Worm (Caenorhabditis elegans) whole organism, L4 larva: ENCODE data around the gene F28D1.6.
A peak's percentile ranks its signal among the peaks of the same experiment; 100 is the strongest.

Experiments
- D1046.2 ChIP-seq: fragments of 200-800 bp; sonication (Bioruptor generic); IDR thresholded peaks from 2 replicates; pipeline ENCODE4 v1.3.6; 2022; ENCODE audit warnings: missing genetic modification characterization, missing compliant biosample characterization
- F10B5.3 ChIP-seq: sonication (generic microtip); optimal IDR thresholded peaks from 2 replicates; lab custom pipeline; 2016; ENCODE audit warnings: mild to moderate bottlenecking, missing genetic modification characterization, missing compliant biosample characterization
- F49E8.2 ChIP-seq: sonication (generic microtip); optimal IDR thresholded peaks from 2 replicates; lab custom pipeline; 2016; ENCODE audit warnings: missing compliant biosample characterization, mild to moderate bottlenecking, missing genetic modification characterization, borderline replicate concordance
- R02D3.7 ChIP-seq: fragments of 150-350 bp; sonication (generic microtip); optimal IDR thresholded peaks from 3 replicates; lab custom pipeline; 2014; ENCODE audit warnings: missing biosample characterization, missing genetic modification characterization
- T20F7.1 ChIP-seq: fragments of 200-800 bp; sonication (Bioruptor generic); optimal IDR thresholded peaks from 2 replicates; lab custom pipeline; 2018; ENCODE audit warnings: mild to moderate bottlenecking, missing genetic modification characterization, missing compliant biosample characterization
- Y48G9A.11 ChIP-seq: fragments of 200-800 bp; sonication (Bioruptor generic); IDR thresholded peaks from 2 replicates; pipeline ENCODE4 v1.3.6; 2022; ENCODE audit warnings: missing genetic modification reagents, missing genetic modification characterization, missing compliant biosample characterization
- Y5F2A.4 ChIP-seq: fragments of 200-800 bp; sonication (Bioruptor generic); optimal IDR thresholded peaks from 2 replicates; lab custom pipeline; 2018; ENCODE audit warnings: mild to moderate bottlenecking, missing genetic modification characterization, missing compliant biosample characterization
- Y75B8A.6 ChIP-seq: fragments of 200-800 bp; sonication (Bioruptor generic); IDR thresholded peaks from 2 replicates; pipeline ENCODE4 v1.3.6; 2022; ENCODE audit warnings: missing genetic modification reagents, missing genetic modification characterization, missing compliant biosample characterization
- ZK337.2 ChIP-seq: fragments of 200-800 bp; sonication (Bioruptor generic); IDR thresholded peaks from 2 replicates; pipeline ENCODE4 v1.3.6; 2022; ENCODE audit warnings: missing genetic modification reagents, missing genetic modification characterization, missing compliant biosample characterization
- aha-1 ChIP-seq: fragments of 150-350 bp; peaks from one replicate; lab custom pipeline; 2014; ENCODE audit warnings: missing biosample characterization, missing genetic modification characterization
- aly-2 ChIP-seq: sonication (generic microtip); optimal IDR thresholded peaks from 2 replicates; lab custom pipeline; 2018; ENCODE audit warnings: missing biosample characterization, missing genetic modification characterization
- ceh-20 ChIP-seq: fragments of 200-800 bp; sonication (Bioruptor generic); IDR thresholded peaks from 2 replicates; pipeline ENCODE4 v1.3.6; 2022; ENCODE audit warnings: missing genetic modification reagents, missing genetic modification characterization, missing compliant biosample characterization
- ceh-28 ChIP-seq: fragments of 150-350 bp; optimal IDR thresholded peaks from 2 replicates; lab custom pipeline; 2014; ENCODE audit warnings: missing biosample characterization, missing genetic modification reagents, missing genetic modification characterization
- ceh-32 ChIP-seq: sonication (generic microtip); optimal IDR thresholded peaks from 2 replicates; lab custom pipeline; 2016; ENCODE audit warnings: mild to moderate bottlenecking, missing genetic modification characterization, missing compliant biosample characterization; ENCODE audit not compliant: poor library complexity
- ceh-82 ChIP-seq: sonication (generic microtip); optimal IDR thresholded peaks from 2 replicates; lab custom pipeline; 2017; ENCODE audit warnings: missing biosample characterization, missing genetic modification characterization
- ces-1 ChIP-seq: fragments of 150-350 bp; sonication (generic microtip); optimal IDR thresholded peaks from 4 replicates; lab custom pipeline; 2014; ENCODE audit warnings: missing biosample characterization, missing genetic modification reagents, missing genetic modification characterization
- daf-12 ChIP-seq: fragments of 150-350 bp; optimal IDR thresholded peaks from 2 replicates; lab custom pipeline; 2014; ENCODE audit warnings: missing biosample characterization, missing genetic modification reagents, missing genetic modification characterization
- daf-8 ChIP-seq: fragments of 200-800 bp; sonication (Bioruptor generic); IDR thresholded peaks from 2 replicates; pipeline ENCODE4 v1.3.6; 2022; ENCODE audit warnings: missing genetic modification characterization, missing compliant biosample characterization
- dmd-8 ChIP-seq: fragments of 200-800 bp; sonication (Bioruptor generic); IDR thresholded peaks from 2 replicates; pipeline ENCODE4 v1.3.6; 2022; ENCODE audit warnings: missing genetic modification characterization, missing compliant biosample characterization
- dmd-9 ChIP-seq: fragments of 200-800 bp; sonication (Bioruptor generic); IDR thresholded peaks from 2 replicates; pipeline ENCODE4 v1.3.6; 2022; ENCODE audit warnings: missing genetic modification reagents, missing genetic modification characterization, missing compliant biosample characterization
- dpl-1 ChIP-seq: fragments of 150-350 bp; optimal IDR thresholded peaks from 2 replicates; lab custom pipeline; 2014; ENCODE audit warnings: missing biosample characterization, missing genetic modification reagents, missing genetic modification characterization
- dve-1 ChIP-seq: sonication (generic microtip); optimal IDR thresholded peaks from 2 replicates; lab custom pipeline; 2017; ENCODE audit warnings: antibody characterized with exemption, mild to moderate bottlenecking, missing genetic modification characterization, missing compliant biosample characterization; ENCODE audit not compliant: insufficient read depth
- egl-43 ChIP-seq: fragments of 200-800 bp; sonication (Bioruptor generic); IDR thresholded peaks from 2 replicates; pipeline ENCODE4 v1.3.6; 2022; ENCODE audit warnings: missing genetic modification reagents, missing genetic modification characterization, missing compliant biosample characterization
- fkh-10 ChIP-seq: fragments of 150-350 bp; optimal IDR thresholded peaks from 2 replicates; lab custom pipeline; 2014; ENCODE audit warnings: missing biosample characterization, missing genetic modification reagents, missing genetic modification characterization
- gei-8 ChIP-seq: fragments of 200-800 bp; sonication (Bioruptor generic); optimal IDR thresholded peaks from 2 replicates; lab custom pipeline; 2018; ENCODE audit warnings: mild to moderate bottlenecking, missing genetic modification characterization, missing compliant biosample characterization
- hmg-1.1 ChIP-seq: fragments of 200-800 bp; sonication (Bioruptor generic); IDR thresholded peaks from 2 replicates; pipeline ENCODE4 v1.3.6; 2022; ENCODE audit warnings: missing genetic modification reagents, missing genetic modification characterization, missing compliant biosample characterization
- jun-1 ChIP-seq: fragments of 150-350 bp; optimal IDR thresholded peaks from 2 replicates; lab custom pipeline; 2014; ENCODE audit warnings: missing biosample characterization, missing genetic modification reagents, missing genetic modification characterization
- lin-1 ChIP-seq: fragments of 200-800 bp; sonication (Bioruptor generic); IDR thresholded peaks from 2 replicates; pipeline ENCODE4 v1.3.6; 2022; ENCODE audit warnings: missing genetic modification reagents, missing genetic modification characterization, missing compliant biosample characterization
- lin-15B ChIP-seq: fragments of 150-350 bp; sonication (generic microtip); optimal IDR thresholded peaks from 3 replicates; lab custom pipeline; 2014; ENCODE audit warnings: missing biosample characterization, missing genetic modification characterization
- lin-29 ChIP-seq: fragments of 200-800 bp; sonication (Bioruptor generic); IDR thresholded peaks from 2 replicates; pipeline ENCODE4 v1.3.6; 2022; ENCODE audit warnings: missing genetic modification reagents, missing genetic modification characterization, missing compliant biosample characterization
- lin-38 ChIP-seq: fragments of 200-800 bp; sonication (Bioruptor generic); IDR thresholded peaks from 2 replicates; pipeline ENCODE4 v1.3.6; 2022; ENCODE audit warnings: missing genetic modification reagents, missing genetic modification characterization, missing compliant biosample characterization
- lir-3 ChIP-seq: sonication (generic microtip); optimal IDR thresholded peaks from 2 replicates; lab custom pipeline; 2016; ENCODE audit warnings: mild to moderate bottlenecking, missing genetic modification characterization, missing compliant biosample characterization
- mes-2 ChIP-seq: sonication (generic microtip); optimal IDR thresholded peaks from 2 replicates; lab custom pipeline; 2016; ENCODE audit warnings: missing genotype, mild to moderate bottlenecking, missing genetic modification characterization, missing compliant biosample characterization; ENCODE audit not compliant: poor library complexity, severe bottlenecking
- mxl-2 ChIP-seq: fragments of 200-800 bp; sonication (Bioruptor generic); conservative IDR thresholded peaks from 2 replicates; pipeline ENCODE4 v1.3.6; 2022; ENCODE audit warnings: missing genetic modification reagents, missing genetic modification characterization, missing compliant biosample characterization
- mxl-3 ChIP-seq: fragments of 200-800 bp; sonication (Bioruptor generic); optimal IDR thresholded peaks from 2 replicates; lab custom pipeline; 2018; ENCODE audit warnings: mild to moderate bottlenecking, missing genetic modification characterization, missing compliant biosample characterization
- nhr-10 ChIP-seq: fragments of 150-350 bp; optimal IDR thresholded peaks from 2 replicates; lab custom pipeline; 2014; ENCODE audit warnings: missing biosample characterization, missing genetic modification characterization
- nhr-237 ChIP-seq: sonication (generic microtip); optimal IDR thresholded peaks from 2 replicates; lab custom pipeline; 2017; ENCODE audit warnings: missing biosample characterization, missing genetic modification characterization
- nhr-41 ChIP-seq: fragments of 200-800 bp; sonication (Bioruptor generic); IDR thresholded peaks from 2 replicates; pipeline ENCODE4 v1.3.6; 2022; ENCODE audit warnings: missing genetic modification reagents, missing genetic modification characterization, missing compliant biosample characterization
- nhr-48 ChIP-seq: sonication (generic microtip); optimal IDR thresholded peaks from 2 replicates; lab custom pipeline; 2016; ENCODE audit warnings: mild to moderate bottlenecking, missing genetic modification characterization, missing compliant biosample characterization
- nhr-77 ChIP-seq: fragments of 150-350 bp; optimal IDR thresholded peaks from 2 replicates; lab custom pipeline; 2014; ENCODE audit warnings: missing biosample characterization, missing genetic modification characterization
- pqm-1 ChIP-seq: sonication (generic microtip); optimal IDR thresholded peaks from 2 replicates; lab custom pipeline; 2017; ENCODE audit warnings: missing biosample characterization, missing genetic modification characterization
- rbr-2 ChIP-seq: sonication (generic microtip); optimal IDR thresholded peaks from 2 replicates; lab custom pipeline; 2016; ENCODE audit warnings: missing genotype, missing genetic modification characterization, missing compliant biosample characterization
- saeg-2 ChIP-seq: fragments of 200-800 bp; sonication (Bioruptor generic); IDR thresholded peaks from 2 replicates; pipeline ENCODE4 v1.3.6; 2022; ENCODE audit warnings: missing genetic modification reagents, missing genetic modification characterization, missing compliant biosample characterization
- sdz-12 ChIP-seq: fragments of 200-800 bp; sonication (Bioruptor generic); optimal IDR thresholded peaks from 2 replicates; lab custom pipeline; 2018; ENCODE audit warnings: mild to moderate bottlenecking, missing genetic modification characterization, missing compliant biosample characterization
- set-16 ChIP-seq: fragments of 200-800 bp; sonication (Bioruptor generic); IDR thresholded peaks from 2 replicates; pipeline ENCODE4 v1.3.6; 2022; ENCODE audit warnings: missing genetic modification reagents, missing genetic modification characterization, missing compliant biosample characterization
- zag-1 ChIP-seq: fragments of 150-350 bp; optimal IDR thresholded peaks from 2 replicates; lab custom pipeline; 2014; ENCODE audit warnings: missing biosample characterization, missing genetic modification characterization
- ztf-11 ChIP-seq: fragments of 150-350 bp; optimal IDR thresholded peaks from 2 replicates; lab custom pipeline; 2014; ENCODE audit warnings: missing biosample characterization, missing genetic modification characterization
- ztf-7 ChIP-seq: fragments of 150-350 bp; optimal IDR thresholded peaks from 2 replicates; lab custom pipeline; 2014; ENCODE audit warnings: missing biosample characterization, missing genetic modification characterization

F28D1.6 gene

DNA sequence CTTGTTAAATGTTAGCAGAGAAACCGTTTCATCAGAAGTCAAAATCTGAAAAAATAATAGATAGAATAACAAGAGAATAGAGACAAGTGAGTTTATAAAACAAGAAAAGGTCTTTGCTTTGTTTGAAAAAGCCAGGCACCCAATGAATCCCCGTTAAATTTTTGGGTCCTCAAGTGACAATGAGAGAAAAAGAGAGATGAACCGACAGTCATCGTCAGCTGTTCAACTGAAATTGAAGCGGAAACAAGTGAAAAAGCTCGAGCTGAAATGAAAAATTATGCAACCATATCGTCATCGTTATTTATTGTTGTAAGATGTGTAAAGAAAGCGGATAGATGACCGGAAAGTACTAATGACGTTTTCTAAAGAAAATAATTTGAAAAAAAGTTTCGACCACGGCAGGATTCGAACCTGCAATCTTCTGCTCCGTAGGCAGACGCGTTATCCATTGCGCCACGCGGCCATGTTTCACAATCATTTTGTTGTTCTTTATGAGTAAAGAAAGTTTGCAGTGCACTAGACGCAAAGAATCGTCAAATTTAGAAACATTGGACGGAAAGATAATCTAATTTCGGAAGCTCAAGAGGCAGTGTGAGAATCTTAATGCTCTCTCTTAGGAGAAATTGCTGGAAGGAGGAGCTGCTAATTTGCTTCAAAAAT is 32.7 kb upstream of the F28D1.6 start, which contains the start of gene F08G5.3 (continued):
- TF ChIP-seq ces-1 (GFP tag; lab: Kevin White, UChicago) (no peak), nhr-77 (tag; lab: Kevin White, UChicago) (peak; percentile 32), R02D3.7 (tag; lab: Kevin White, UChicago) (no peak), mes-2 (tag; lab: Kevin White, UChicago) (peak; percentile 73), dmd-9 (GFP tag; lab: Robert Waterston, UW) (peak; percentile 74; the same call in 1 of the 2 replicates), sdz-12 (GFP tag; lab: Kevin White, UChicago) (no peak), nhr-41 (peak; percentile 45; the same call in 1 of the 2 replicates), ceh-82 (tag; lab: Kevin White, UChicago) (no peak), ZK337.2 (GFP tag; lab: Robert Waterston, UW) (peak; percentile 73), lir-3 (peak; percentile 49), egl-43 (GFP tag; lab: Robert Waterston, UW) (peak; percentile 91), lin-15B (tag; lab: Kevin White, UChicago) (no peak), daf-12 (tag; lab: Kevin White, UChicago) (no peak), F49E8.2 (tag; lab: Kevin White, UChicago) (peak; percentile 51), jun-1 (tag; lab: Kevin White, UChicago) (no peak), T20F7.1 (GFP tag; lab: Kevin White, UChicago) (peak; percentile 41), Y75B8A.6 (GFP tag; lab: Robert Waterston, UW) (0 out of 2 replicates have a peak, but pooled peaks have one; percentile 53), nhr-237 (tag; lab: Kevin White, UChicago) (no peak), lin-1 (peak; percentile 55; the same call in 1 of the 2 replicates), daf-8 (GFP tag; lab: Robert Waterston, UW) (no peak), Y48G9A.11 (GFP tag; lab: Robert Waterston, UW) (peak; percentile 86), dmd-8 (GFP tag; lab: Robert Waterston, UW) (peak; percentile 82), pqm-1 (no peak), ceh-32 (tag; lab: Kevin White, UChicago) (no peak), fkh-10 (GFP tag; lab: Kevin White, UChicago) (no peak), Y5F2A.4 (peak; percentile 25), zag-1 (tag; lab: Kevin White, UChicago) (no peak), ceh-20 (GFP tag; lab: Robert Waterston, UW) (peak; percentile 68), mxl-3 (no peak), aha-1 (no peak), ztf-7 (tag; lab: Kevin White, UChicago) (peak; percentile 78), set-16 (GFP tag; lab: Robert Waterston, UW) (no peak)

DNA sequence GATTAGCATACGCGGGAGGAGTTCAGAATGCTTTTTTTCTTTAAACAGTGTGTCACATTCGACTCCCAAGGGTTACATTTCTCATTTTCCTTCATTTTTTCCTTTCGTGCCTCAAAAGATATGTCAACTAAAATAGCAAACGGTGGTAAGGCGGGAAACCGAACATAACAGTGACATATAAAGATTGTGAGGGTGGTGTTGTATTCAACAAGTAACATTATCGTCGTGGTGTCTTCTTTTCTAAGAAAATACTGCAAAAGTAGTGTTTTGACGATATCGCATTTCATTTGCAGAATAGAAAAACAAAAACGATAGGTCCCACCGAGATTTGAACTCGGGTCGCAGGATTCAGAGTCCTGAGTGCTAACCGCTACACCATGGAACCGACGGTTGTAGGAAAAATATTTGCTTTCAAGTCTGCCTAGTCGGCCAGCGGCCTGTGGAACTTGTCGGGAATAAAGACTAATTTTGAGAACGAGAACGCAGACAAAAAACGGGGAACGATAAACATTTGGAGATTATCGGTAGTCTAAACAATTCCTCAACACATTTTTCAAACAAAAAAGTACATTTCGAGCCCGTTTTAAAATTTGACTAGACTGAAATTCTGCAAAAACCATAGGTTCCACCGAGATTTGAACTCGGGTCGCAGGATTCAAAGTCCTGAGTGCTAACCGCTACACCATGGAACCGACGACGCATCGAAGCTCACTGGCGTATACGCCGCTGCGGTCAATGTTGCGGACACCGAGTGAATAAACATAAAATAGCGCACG is 31.9 kb upstream of the F28D1.6 start:
- TF ChIP-seq lin-38 (GFP tag; lab: Robert Waterston, UW): peak; percentile 64; the same call in 1 of the 2 replicates
- TF ChIP-seq lin-29 (GFP tag; lab: Robert Waterston, UW): no peak
- TF ChIP-seq set-16 (GFP tag; lab: Robert Waterston, UW): no peak
- no peak for TF ChIP-seq rbr-2 (tag; lab: Kevin White, UChicago)
- TF ChIP-seq dve-1: peak; percentile 13
- TF ChIP-seq F10B5.3: no peak
- peak; percentile 56 for TF ChIP-seq mes-2 (tag; lab: Kevin White, UChicago)
- no peak for TF ChIP-seq ceh-28 (tag; lab: Kevin White, UChicago)
- no peak for TF ChIP-seq dpl-1
- no peak for TF ChIP-seq ztf-11 (tag; lab: Kevin White, UChicago)
- no peak for TF ChIP-seq saeg-2 (GFP tag; lab: Robert Waterston, UW)
- TF ChIP-seq hmg-1.1: peak; percentile 55
- TF ChIP-seq nhr-48 (tag; lab: Kevin White, UChicago): peak; percentile 20
- peak; percentile 19 for TF ChIP-seq gei-8 (GFP tag; lab: Kevin White, UChicago)
- TF ChIP-seq mxl-2 (GFP tag; lab: Robert Waterston, UW): no peak
- no peak for TF ChIP-seq ceh-82 (tag; lab: Kevin White, UChicago)
- no peak for TF ChIP-seq aly-2 (tag; lab: Kevin White, UChicago)
- no peak for TF ChIP-seq nhr-10 (tag; lab: Kevin White, UChicago)
- TF ChIP-seq D1046.2 (GFP tag; lab: Robert Waterston, UW): no peak; the same call in 1 of the 2 replicates
- TF ChIP-seq nhr-237 (tag; lab: Kevin White, UChicago): no peak
- TF ChIP-seq Y5F2A.4: no peak
